Worm (Caenorhabditis elegans): Measurements from ENCODE around the gene T28D9.16.
A peak's percentile ranks its signal among the peaks of the same experiment; 100 is the strongest.

DNA sequence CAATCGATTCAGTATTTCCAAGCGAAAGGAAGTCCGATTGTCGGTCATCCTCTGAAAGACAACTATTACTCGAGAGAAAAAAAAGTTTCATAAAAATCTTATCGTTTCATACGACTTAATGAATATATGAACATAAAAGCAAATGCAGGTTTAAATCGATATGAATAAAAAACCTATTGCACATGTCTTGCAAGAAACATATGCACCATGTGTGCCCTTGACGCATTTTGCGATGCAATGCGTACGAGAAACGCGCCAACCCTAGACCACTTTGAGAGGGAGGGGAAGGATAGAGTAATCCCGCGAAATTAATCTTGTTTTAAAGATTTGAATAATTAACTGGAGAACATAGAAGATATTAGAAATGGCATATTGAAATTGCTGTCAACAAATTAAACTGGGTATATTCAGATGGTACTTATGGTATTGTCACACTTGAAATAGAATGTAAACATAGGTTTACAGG lies 22.1 kb upstream of the T28D9.16 start, which contains the start of gene atg-16.2:
- no peak for TF ChIP-seq madf-10 (tag; optimal IDR thresholded peaks at IDR 0.05)
- no peak for TF ChIP-seq snpc-4 (GFP tag; optimal IDR thresholded peaks at IDR 0.05)
- no peak for TF ChIP-seq snpc-4 (tag; optimal IDR thresholded peaks at IDR 0.05)
- TF ChIP-seq efl-1 (GFP tag; optimal IDR thresholded peaks at IDR 0.05): peak; percentile 32
- no peak for TF ChIP-seq rpc-1 (optimal IDR thresholded peaks at IDR 0.05)
- TF ChIP-seq rpc-1 (tag; optimal IDR thresholded peaks at IDR 0.05): no peak
- TF ChIP-seq nhr-90 (tag; optimal IDR thresholded peaks at IDR 0.05): no peak
- no peak for TF ChIP-seq unc-62 (GFP tag; optimal IDR thresholded peaks at IDR 0.05)
- no peak for TF ChIP-seq tbp1 (GFP tag; optimal IDR thresholded peaks at IDR 0.05)
- no peak for TF ChIP-seq aptf-3 (GFP tag; IDR thresholded peaks at IDR 0.05)
- TF ChIP-seq C06A6.2 (GFP tag; conservative IDR thresholded peaks at IDR 0.05): no peak
- no peak for TF ChIP-seq dpff-1 (tag; optimal IDR thresholded peaks at IDR 0.05)
- TF ChIP-seq snpc-1.1 (tag; optimal IDR thresholded peaks at IDR 0.05; ENCODE audit: insufficient read depth): no peak
- no peak for TF ChIP-seq Y79H2A.3 (GFP tag; conservative IDR thresholded peaks at IDR 0.05)
- TF ChIP-seq ceh-27 (GFP tag; optimal IDR thresholded peaks at IDR 0.05): no peak

Measured in whole organism, young adult.